Fruit fly (Drosophila melanogaster) whole organism, embryonic: ENCODE data around the gene Hmt4-20.

Experiments used
- Asciz ChIP-seq: fragments of 200-800 bp; sonication (Bioruptor generic); optimal IDR thresholded peaks from 2 replicates; lab custom pipeline; 2017; ENCODE audit warnings: missing biosample characterization, mild to moderate bottlenecking, missing genetic modification characterization, missing genetic modification reagents
- CG10209 ChIP-seq: fragments of 200-800 bp; sonication (Bioruptor generic); optimal IDR thresholded peaks from 3 replicates; lab custom pipeline; 2017; ENCODE audit warnings: missing biosample characterization, mild to moderate bottlenecking, missing genetic modification characterization, missing genetic modification reagents
- CG11093 ChIP-seq: fragments of 200-800 bp; sonication (Bioruptor generic); IDR thresholded peaks from 3 replicates; pipeline ENCODE4 v1.3.6; 2022; ENCODE audit warnings: missing biosample characterization, missing genetic modification characterization
- CG11723 ChIP-seq: fragments of 200-800 bp; sonication (Bioruptor generic); optimal IDR thresholded peaks from 2 replicates; lab custom pipeline; 2017; ENCODE audit warnings: missing biosample characterization, mild to moderate bottlenecking, missing genetic modification characterization
- CG12236 ChIP-seq: fragments of 200-800 bp; sonication (Bioruptor generic); optimal IDR thresholded peaks from 2 replicates; lab custom pipeline; 2016; ENCODE audit warnings: missing biosample characterization, missing genetic modification characterization
- CG12659 ChIP-seq: fragments of 200-800 bp; sonication (Bioruptor generic); optimal IDR thresholded peaks from 3 replicates; lab custom pipeline; 2017; ENCODE audit warnings: mild to moderate bottlenecking, missing biosample characterization, missing genetic modification reagents, missing genetic modification characterization
- CG14860 ChIP-seq: fragments of 200-800 bp; sonication (Bioruptor generic); IDR thresholded peaks from 3 replicates; pipeline ENCODE4 v1.3.6; 2022; ENCODE audit warnings: missing biosample characterization, missing genetic modification characterization; ENCODE audit not compliant: partially characterized antibody
- CG15011 ChIP-seq: fragments of 200-800 bp; sonication (Bioruptor generic); optimal IDR thresholded peaks from 3 replicates; lab custom pipeline; 2018; ENCODE audit warnings: missing biosample characterization, mild to moderate bottlenecking, missing genetic modification characterization
- CG1602 ChIP-seq: fragments of 200-800 bp; sonication (Bioruptor generic); optimal IDR thresholded peaks from 3 replicates; lab custom pipeline; 2016; ENCODE audit warnings: missing biosample characterization, missing genetic modification characterization
- CG16813 ChIP-seq: fragments of 200-800 bp; sonication (Bioruptor generic); IDR thresholded peaks from 3 replicates; pipeline ENCODE4 v1.3.6; 2022; ENCODE audit warnings: missing biosample characterization, missing genetic modification characterization; ENCODE audit not compliant: partially characterized antibody
- CG2129 ChIP-seq: fragments of 200-800 bp; sonication (Bioruptor generic); IDR thresholded peaks from 2 replicates; pipeline ENCODE4 v1.3.6; 2022; ENCODE audit warnings: missing biosample characterization, missing genetic modification characterization; ENCODE audit not compliant: partially characterized antibody
- CG2199 ChIP-seq: fragments of 200-800 bp; sonication (Bioruptor generic); IDR thresholded peaks from 3 replicates; pipeline ENCODE4 v1.3.6; 2022; ENCODE audit warnings: missing biosample characterization, missing genetic modification characterization
- CG30020 ChIP-seq: fragments of 200-800 bp; optimal IDR thresholded peaks from 2 replicates; lab custom pipeline; 2019; ENCODE audit warnings: missing biosample characterization, mild to moderate bottlenecking, missing genetic modification characterization, moderate library complexity
- CG31224 ChIP-seq: fragments of 200-800 bp; sonication (Bioruptor generic); IDR thresholded peaks from 2 replicates; pipeline ENCODE4 v1.3.6; 2022; ENCODE audit warnings: missing biosample characterization, missing genetic modification characterization
- CG34422 ChIP-seq: fragments of 200-800 bp; sonication (Bioruptor generic); IDR thresholded peaks from 3 replicates; pipeline ENCODE4 v1.3.6; 2022; ENCODE audit warnings: missing biosample characterization, missing genetic modification characterization
- CG3838 ChIP-seq: fragments of 200-800 bp; sonication (Bioruptor generic); optimal IDR thresholded peaks from 3 replicates; lab custom pipeline; 2016; ENCODE audit warnings: missing biosample characterization, missing genetic modification characterization
- CG42726 ChIP-seq: fragments of 200-800 bp; sonication (Bioruptor generic); IDR thresholded peaks from 2 replicates; pipeline ENCODE4 v1.3.6; 2022; ENCODE audit warnings: missing biosample characterization, missing genetic modification characterization; ENCODE audit not compliant: partially characterized antibody
- CG4424 ChIP-seq: fragments of 200-800 bp; sonication (Bioruptor generic); optimal IDR thresholded peaks from 3 replicates; lab custom pipeline; 2016; ENCODE audit warnings: missing biosample characterization, missing genetic modification characterization
- CG5245 ChIP-seq: fragments of 200-800 bp; sonication (Bioruptor generic); optimal IDR thresholded peaks from 3 replicates; lab custom pipeline; 2016; ENCODE audit warnings: missing biosample characterization, missing genetic modification characterization
- CG6689 ChIP-seq: fragments of 200-800 bp; sonication (Bioruptor generic); IDR thresholded peaks from 2 replicates; pipeline ENCODE4 v1.3.6; 2022; ENCODE audit warnings: missing biosample characterization, missing genetic modification characterization
- CG6791 ChIP-seq: fragments of 200-800 bp; sonication (Bioruptor generic); IDR thresholded peaks from 3 replicates; pipeline ENCODE4 v1.3.6; 2022; ENCODE audit warnings: missing biosample characterization, missing genetic modification characterization; ENCODE audit not compliant: partially characterized antibody
- CG8478 ChIP-seq: fragments of >200 bp; optimal IDR thresholded peaks from 2 replicates; lab custom pipeline; 2018
- CG8924 ChIP-seq: fragments of 200-800 bp; optimal IDR thresholded peaks from 3 replicates; lab custom pipeline; 2019; ENCODE audit warnings: missing biosample characterization, mild to moderate bottlenecking, missing genetic modification characterization, moderate library complexity
- Hr3 ChIP-seq: fragments of 200-800 bp; sonication (Bioruptor generic); optimal IDR thresholded peaks from 3 replicates; lab custom pipeline; 2016; ENCODE audit warnings: missing biosample characterization, missing genetic modification characterization
- Med ChIP-seq: fragments of 200-800 bp; sonication (Bioruptor generic); peaks from one replicate; lab custom pipeline; 2016; ENCODE audit warnings: missing biosample characterization, missing genetic modification characterization, mild to moderate bottlenecking, inconsistent platforms, moderate library complexity
- Nf-YB ChIP-seq: fragments of 200-800 bp; sonication (Bioruptor generic); optimal IDR thresholded peaks from 3 replicates; lab custom pipeline; 2019; ENCODE audit warnings: missing biosample characterization, mild to moderate bottlenecking, missing genetic modification characterization, moderate library complexity
- Sox102F ChIP-seq: fragments of 200-800 bp; sonication (Bioruptor generic); optimal IDR thresholded peaks from 2 replicates; lab custom pipeline; 2018; ENCODE audit warnings: missing biosample characterization, mild to moderate bottlenecking, missing genetic modification characterization, moderate library complexity
- Sry-δ ChIP-seq: fragments of 200-800 bp; sonication (Bioruptor generic); optimal IDR thresholded peaks from 2 replicates; lab custom pipeline; 2016; ENCODE audit warnings: missing biosample characterization, missing genetic modification characterization
- Stat92E ChIP-seq, 3 experiments: fragments of >200 bp in 2 of 3; fragments of 200-800 bp in 1 of 3; sonication (Bioruptor generic) in 1 of 3; optimal IDR thresholded peaks; 2 replicates each; lab custom pipeline; 2017 to 2019; ENCODE audit warnings: missing biosample characterization in 3 of 3, missing genetic modification characterization in 3 of 3, mild to moderate bottlenecking in 1 of 3, moderate library complexity in 1 of 3
- ab ChIP-seq: fragments of 200-800 bp; sonication (Bioruptor generic); optimal IDR thresholded peaks from 2 replicates; lab custom pipeline; 2016; ENCODE audit warnings: missing biosample characterization, missing genetic modification characterization
- bbx ChIP-seq: fragments of 200-800 bp; sonication (Bioruptor generic); IDR thresholded peaks from 2 replicates; pipeline ENCODE4 v1.3.6; 2022; ENCODE audit warnings: missing biosample characterization, missing genetic modification characterization; ENCODE audit not compliant: partially characterized antibody
- bcd ChIP-seq: fragments of 200-800 bp; sonication (Bioruptor generic); optimal IDR thresholded peaks from 2 replicates; lab custom pipeline; 2017; ENCODE audit warnings: missing biosample characterization, mild to moderate bottlenecking, missing genetic modification characterization
- bigmax ChIP-seq: fragments of 200-800 bp; sonication (Bioruptor generic); optimal IDR thresholded peaks from 2 replicates; lab custom pipeline; 2018; ENCODE audit warnings: missing biosample characterization, mild to moderate bottlenecking, missing genetic modification characterization
- chinmo ChIP-seq: fragments of 200-800 bp; sonication (Bioruptor generic); IDR thresholded peaks from 4 replicates; pipeline ENCODE4 v1.3.6; 2022; ENCODE audit warnings: missing biosample characterization, missing genetic modification characterization; ENCODE audit not compliant: partially characterized antibody
- ci ChIP-seq: fragments of 200-800 bp; sonication (Bioruptor generic); IDR thresholded peaks from 3 replicates; pipeline ENCODE4 v1.3.6; 2022; ENCODE audit warnings: missing biosample characterization, missing genetic modification characterization
- corto ChIP-seq: fragments of 200-800 bp; sonication (Bioruptor generic); optimal IDR thresholded peaks from 2 replicates; lab custom pipeline; 2016; ENCODE audit warnings: missing biosample characterization, mild to moderate bottlenecking, missing genetic modification characterization, moderate library complexity
- crp ChIP-seq, 2 experiments: fragments of 200-800 bp; sonication (Bioruptor generic); optimal IDR thresholded peaks; 2 replicates in 1 of 2; 3 replicates in 1 of 2; lab custom pipeline; 2017; ENCODE audit warnings: missing biosample characterization in 2 of 2, missing genetic modification characterization in 2 of 2, mild to moderate bottlenecking in 1 of 2, moderate library complexity in 1 of 2
- dimm ChIP-seq: fragments of 200-800 bp; sonication (Bioruptor generic); IDR thresholded peaks from 2 replicates; pipeline ENCODE4 v1.3.6; 2022; ENCODE audit warnings: missing biosample characterization, missing genetic modification characterization
- eve ChIP-seq, 2 experiments: fragments of >200 bp; optimal IDR thresholded peaks; 2 replicates each; lab custom pipeline; 2017; ENCODE audit warnings: missing biosample characterization in 2 of 2, missing genetic modification characterization in 2 of 2
- fd64A ChIP-seq: fragments of 200-800 bp; sonication (Bioruptor generic); optimal IDR thresholded peaks from 3 replicates; lab custom pipeline; 2018; ENCODE audit warnings: missing biosample characterization, mild to moderate bottlenecking, missing genetic modification characterization
- gro ChIP-seq: fragments of 200-800 bp; sonication (Bioruptor generic); optimal IDR thresholded peaks from 2 replicates; lab custom pipeline; 2016; ENCODE audit warnings: missing biosample characterization, missing genetic modification characterization
- gt ChIP-seq: fragments of 200-800 bp; sonication (Bioruptor generic); IDR thresholded peaks from 2 replicates; pipeline ENCODE4 v1.3.6; 2022; ENCODE audit warnings: missing biosample characterization, missing genetic modification characterization
- ind ChIP-seq: fragments of 200-800 bp; sonication (Bioruptor generic); optimal IDR thresholded peaks from 3 replicates; lab custom pipeline; 2016; ENCODE audit warnings: missing biosample characterization, missing genetic modification characterization
- lola ChIP-seq, 3 experiments: fragments of >200 bp in 2 of 3; fragments of 200-800 bp in 1 of 3; sonication (Bioruptor generic) in 1 of 3; optimal IDR thresholded peaks; 2 replicates each; lab custom pipeline; 2017 to 2019; ENCODE audit warnings: missing biosample characterization in 3 of 3, missing genetic modification characterization in 3 of 3, mild to moderate bottlenecking in 1 of 3, moderate library complexity in 1 of 3
- nerfin-1 ChIP-seq: fragments of 200-800 bp; sonication (Bioruptor generic); optimal IDR thresholded peaks from 3 replicates; lab custom pipeline; 2019; ENCODE audit warnings: missing biosample characterization, mild to moderate bottlenecking, missing genetic modification characterization, moderate library complexity
- pnt ChIP-seq: fragments of 200-800 bp; sonication (Bioruptor generic); optimal IDR thresholded peaks from 3 replicates; lab custom pipeline; 2016; ENCODE audit warnings: missing biosample characterization, missing genetic modification characterization
- pum ChIP-seq: fragments of 200-800 bp; sonication (Bioruptor generic); optimal IDR thresholded peaks from 2 replicates; lab custom pipeline; 2016; ENCODE audit warnings: missing biosample characterization, missing genetic modification characterization
- ro ChIP-seq: fragments of 200-800 bp; sonication (Bioruptor generic); IDR thresholded peaks from 2 replicates; pipeline ENCODE4 v1.3.6; 2022; ENCODE audit warnings: missing biosample characterization, missing genetic modification characterization
- sens-2 ChIP-seq: fragments of 200-800 bp; sonication (Bioruptor generic); IDR thresholded peaks from 2 replicates; pipeline ENCODE4 v1.3.6; 2022; ENCODE audit warnings: missing biosample characterization, missing genetic modification characterization
- tgo ChIP-seq: fragments of 200-800 bp; sonication (Bioruptor generic); IDR thresholded peaks from 3 replicates; pipeline ENCODE4 v1.3.6; 2022; ENCODE audit warnings: missing biosample characterization, missing genetic modification characterization
- zen ChIP-seq: fragments of 200-800 bp; sonication (Bioruptor generic); optimal IDR thresholded peaks from 3 replicates; lab custom pipeline; 2018; ENCODE audit warnings: missing biosample characterization, mild to moderate bottlenecking, missing genetic modification characterization, moderate library complexity

The Hmt4-20 gene

dm6 chrX:617477-617795 lies 38.4 kb downstream of the Hmt4-20 start (continued):
- peak; percentile 83 for TF ChIP-seq CG6791 (GFP tag; lab: Robert Waterston, UW)
- TF ChIP-seq Nf-YB (GFP tag; lab: Kevin White, UChicago), result no peak
- no peak for TF ChIP-seq Asciz (GFP tag; lab: Kevin White, UChicago)
- TF ChIP-seq ro, result no peak
- no peak for TF ChIP-seq nerfin-1 (tag; lab: Kevin White, UChicago)
- peak; percentile 33; the same call in 1 of the 2 replicates for TF ChIP-seq CG2129
- TF ChIP-seq bigmax, result no peak
- TF ChIP-seq tgo (GFP tag; lab: Robert Waterston, UW), result no peak
- no peak for TF ChIP-seq CG11723 (GFP tag; lab: Kevin White, UChicago)
- TF ChIP-seq fd64A (GFP tag; lab: Kevin White, UChicago), result no peak
- TF ChIP-seq corto (GFP tag; lab: Kevin White, UChicago), result no peak
- peak; percentile 88 for TF ChIP-seq bbx (GFP tag; lab: Robert Waterston, UW)
- peak; percentile 77 for TF ChIP-seq Sry-δ
- no peak for TF ChIP-seq pnt
- TF ChIP-seq ind, result no peak
- no peak for TF ChIP-seq pum (GFP tag; lab: Kevin White, UChicago)
- no peak for TF ChIP-seq zen
- TF ChIP-seq CG3838 (GFP tag; lab: Kevin White, UChicago), result no peak
- TF ChIP-seq Stat92E (GFP tag; optimal IDR thresholded peaks at IDR 0.05; lab: Kevin White, UChicago), result peak in 1 of 3 experiments; percentile 2
- TF ChIP-seq gt (GFP tag; lab: Robert Waterston, UW), result no peak
- no peak for TF ChIP-seq bcd (GFP tag; lab: Kevin White, UChicago)
- TF ChIP-seq CG2199, result peak; percentile 26; the same call in 1 of the 3 replicates
- no peak for TF ChIP-seq dimm (GFP tag; lab: Robert Waterston, UW)
- no peak for TF ChIP-seq eve (GFP tag; optimal IDR thresholded peaks at IDR 0.05; lab: Kevin White, UChicago)
- peak; percentile 16 for TF ChIP-seq CG12659 (GFP tag; lab: Kevin White, UChicago)
- no peak for TF ChIP-seq ci
- TF ChIP-seq CG16813 (GFP tag; lab: Robert Waterston, UW), result peak; percentile 77
- TF ChIP-seq CG1602 (GFP tag; lab: Kevin White, UChicago), result no peak
- TF ChIP-seq CG42726 (GFP tag; lab: Robert Waterston, UW), result peak; percentile 85; the same call in 1 of the 2 replicates
- no peak for TF ChIP-seq CG12236 (GFP tag; lab: Kevin White, UChicago)
- no peak for TF ChIP-seq ab (GFP tag; lab: Kevin White, UChicago)
- no peak for TF ChIP-seq sens-2 (GFP tag; lab: Robert Waterston, UW)
- TF ChIP-seq crp (GFP tag; optimal IDR thresholded peaks at IDR 0.05; lab: Kevin White, UChicago), result no peak
- TF ChIP-seq lola (GFP tag; optimal IDR thresholded peaks at IDR 0.05; lab: Kevin White, UChicago), result no peak
- TF ChIP-seq Hr3 (GFP tag; lab: Kevin White, UChicago), result no peak
- TF ChIP-seq chinmo (GFP tag; lab: Robert Waterston, UW), result peak; percentile 64; the same call in 1 of the 4 replicates
- no peak for TF ChIP-seq CG11093 (GFP tag; lab: Robert Waterston, UW)
- peak; percentile 35 for TF ChIP-seq gro (GFP tag; lab: Kevin White, UChicago)
- no peak for TF ChIP-seq CG8478 (lab: Kevin White, UChicago)
- no peak for TF ChIP-seq CG34422 (GFP tag; lab: Robert Waterston, UW)
- TF ChIP-seq CG4424, result no peak
- peak; percentile 53; the same call in 2 of the 3 replicates for TF ChIP-seq CG14860 (GFP tag; lab: Robert Waterston, UW)
- no peak for TF ChIP-seq Sox102F (GFP tag; lab: Kevin White, UChicago)
- TF ChIP-seq CG5245, result no peak
- no peak for TF ChIP-seq CG8924
- TF ChIP-seq CG15011, result no peak
- no peak for TF ChIP-seq CG10209 (GFP tag; lab: Kevin White, UChicago)
- no peak for TF ChIP-seq CG30020
- TF ChIP-seq Med (GFP tag; lab: Kevin White, UChicago), result peak; percentile 82
- no peak for TF ChIP-seq CG6689
- no peak for TF ChIP-seq CG31224 (GFP tag; lab: Robert Waterston, UW)
